Fruit fly (Drosophila melanogaster) whole organism, embryonic: Measurements from ENCODE around the gene Srp14.

ENCODE experiments used
- BEAF-32 ChIP-seq: fragments of 200-800 bp; sonication (Bioruptor generic); optimal IDR thresholded peaks from 3 replicates; lab custom pipeline; 2017; ENCODE audit warnings: missing biosample characterization, missing genetic modification characterization, mild to moderate bottlenecking, moderate library complexity, missing genetic modification reagents
- C15 ChIP-seq: fragments of 200-800 bp; sonication (Bioruptor generic); IDR thresholded peaks from 3 replicates; pipeline ENCODE4 v1.3.6; 2022; ENCODE audit warnings: missing biosample characterization, missing genetic modification characterization
- CG10321 ChIP-seq: fragments of 200-800 bp; sonication (Bioruptor generic); IDR thresholded peaks from 2 replicates; pipeline ENCODE4 v1.3.6; 2022; ENCODE audit warnings: missing biosample characterization, missing genetic modification characterization
- CG11456 ChIP-seq: fragments of 200-800 bp; sonication (Bioruptor generic); IDR thresholded peaks from 3 replicates; pipeline ENCODE4 v1.3.6; 2022; ENCODE audit warnings: missing biosample characterization, missing genetic modification characterization
- CG1233 ChIP-seq: fragments of 200-800 bp; sonication (Bioruptor generic); optimal IDR thresholded peaks from 4 replicates; lab custom pipeline; 2018; ENCODE audit warnings: missing biosample characterization, mild to moderate bottlenecking, missing genetic modification characterization
- CG12659 ChIP-seq: fragments of 200-800 bp; sonication (Bioruptor generic); optimal IDR thresholded peaks from 3 replicates; lab custom pipeline; 2017; ENCODE audit warnings: mild to moderate bottlenecking, missing biosample characterization, missing genetic modification reagents, missing genetic modification characterization
- CG13296 ChIP-seq: fragments of 200-800 bp; sonication (Bioruptor generic); optimal IDR thresholded peaks from 3 replicates; lab custom pipeline; 2018; ENCODE audit warnings: missing biosample characterization, mild to moderate bottlenecking, missing genetic modification characterization
- CG13624 ChIP-seq: fragments of 200-800 bp; sonication (Bioruptor generic); optimal IDR thresholded peaks from 2 replicates; lab custom pipeline; 2016; ENCODE audit warnings: missing biosample characterization, missing genetic modification characterization
- CG13775 ChIP-seq: fragments of 200-800 bp; sonication (Bioruptor generic); optimal IDR thresholded peaks from 3 replicates; lab custom pipeline; 2017; ENCODE audit warnings: missing biosample characterization, mild to moderate bottlenecking, missing genetic modification characterization
- CG14441 ChIP-seq: fragments of 200-800 bp; sonication (Bioruptor generic); IDR thresholded peaks from 2 replicates; pipeline ENCODE4 v1.3.6; 2022; ENCODE audit warnings: missing biosample characterization, missing genetic modification characterization
- CG15073 ChIP-seq: fragments of 200-800 bp; sonication (Bioruptor generic); optimal IDR thresholded peaks from 2 replicates; lab custom pipeline; 2016; ENCODE audit warnings: missing biosample characterization, missing genetic modification characterization
- CG17612 ChIP-seq: fragments of 200-800 bp; sonication (Bioruptor generic); IDR thresholded peaks from 2 replicates; pipeline ENCODE4 v1.3.6; 2022; ENCODE audit warnings: missing biosample characterization, missing genetic modification characterization
- CG17802 ChIP-seq: fragments of 200-800 bp; sonication (Bioruptor generic); optimal IDR thresholded peaks from 2 replicates; lab custom pipeline; 2018; ENCODE audit warnings: missing biosample characterization, mild to moderate bottlenecking, missing genetic modification characterization, moderate library complexity
- CG3163 ChIP-seq: fragments of 200-800 bp; sonication (Bioruptor generic); optimal IDR thresholded peaks from 3 replicates; lab custom pipeline; 2016; ENCODE audit warnings: missing biosample characterization, missing genetic modification characterization
- CG34224 ChIP-seq: fragments of 200-800 bp; sonication (Bioruptor generic); IDR thresholded peaks from 3 replicates; pipeline ENCODE4 v1.3.6; 2022; ENCODE audit warnings: missing biosample characterization, missing genetic modification characterization; ENCODE audit not compliant: partially characterized antibody
- CG42726 ChIP-seq: fragments of 200-800 bp; sonication (Bioruptor generic); IDR thresholded peaks from 2 replicates; pipeline ENCODE4 v1.3.6; 2022; ENCODE audit warnings: missing biosample characterization, missing genetic modification characterization; ENCODE audit not compliant: partially characterized antibody
- CG4282 ChIP-seq: fragments of 200-800 bp; sonication (Bioruptor generic); optimal IDR thresholded peaks from 2 replicates; lab custom pipeline; 2016; ENCODE audit warnings: missing biosample characterization, missing genetic modification characterization
- CG4360 ChIP-seq: fragments of 200-800 bp; sonication (Bioruptor generic); IDR thresholded peaks from 2 replicates; pipeline ENCODE4 v1.3.6; 2022; ENCODE audit warnings: missing biosample characterization, missing genetic modification characterization
- CG4707 ChIP-seq: fragments of 200-800 bp; sonication (Bioruptor generic); optimal IDR thresholded peaks from 2 replicates; lab custom pipeline; 2018; ENCODE audit warnings: missing biosample characterization, mild to moderate bottlenecking, missing genetic modification characterization, moderate library complexity
- CG6254 ChIP-seq: fragments of 200-800 bp; sonication (Bioruptor generic); optimal IDR thresholded peaks from 3 replicates; lab custom pipeline; 2017; ENCODE audit warnings: mild to moderate bottlenecking, missing biosample characterization, missing genetic modification reagents, missing genetic modification characterization
- CG6272 ChIP-seq: fragments of 200-800 bp; sonication (Bioruptor generic); IDR thresholded peaks from 2 replicates; pipeline ENCODE4 v1.3.6; 2022; ENCODE audit warnings: missing biosample characterization, missing genetic modification characterization
- CG6689 ChIP-seq: fragments of 200-800 bp; sonication (Bioruptor generic); IDR thresholded peaks from 2 replicates; pipeline ENCODE4 v1.3.6; 2022; ENCODE audit warnings: missing biosample characterization, missing genetic modification characterization
- CG7745 ChIP-seq: fragments of 200-800 bp; sonication (Bioruptor generic); optimal IDR thresholded peaks from 2 replicates; lab custom pipeline; 2018; ENCODE audit warnings: missing biosample characterization, mild to moderate bottlenecking, missing genetic modification characterization, moderate library complexity
- CG8388 ChIP-seq: fragments of 200-800 bp; sonication (Bioruptor generic); optimal IDR thresholded peaks from 2 replicates; lab custom pipeline; 2019; ENCODE audit warnings: missing biosample characterization, mild to moderate bottlenecking, missing genetic modification characterization, moderate library complexity
- CG9797 ChIP-seq: fragments of 200-800 bp; sonication (Bioruptor generic); optimal IDR thresholded peaks from 3 replicates; lab custom pipeline; 2018; ENCODE audit warnings: missing biosample characterization, mild to moderate bottlenecking, missing genetic modification characterization
- Chrac-16 ChIP-seq: fragments of 200-800 bp; sonication (Bioruptor generic); optimal IDR thresholded peaks from 3 replicates; lab custom pipeline; 2016; ENCODE audit warnings: missing biosample characterization, missing genetic modification characterization
- Dfd ChIP-seq, 2 experiments: fragments of >200 bp; optimal IDR thresholded peaks; 2 replicates each; lab custom pipeline; 2017; ENCODE audit warnings: missing biosample characterization in 2 of 2, missing genetic modification characterization in 2 of 2
- Doc3 ChIP-seq: fragments of 200-800 bp; sonication (Bioruptor generic); IDR thresholded peaks from 3 replicates; pipeline ENCODE4 v1.3.6; 2022; ENCODE audit warnings: missing biosample characterization, missing genetic modification characterization; ENCODE audit not compliant: partially characterized antibody
- Elba2 ChIP-seq: fragments of 200-800 bp; sonication (Bioruptor generic); optimal IDR thresholded peaks from 3 replicates; lab custom pipeline; 2016; ENCODE audit warnings: missing biosample characterization, missing genetic modification characterization
- GATAe ChIP-seq: fragments of 200-800 bp; sonication (Bioruptor generic); conservative IDR thresholded peaks from 2 replicates; pipeline ENCODE4 v1.3.6; 2022; ENCODE audit warnings: missing biosample characterization, missing genetic modification characterization
- Gsc ChIP-seq: fragments of 200-800 bp; sonication (Bioruptor generic); IDR thresholded peaks from 2 replicates; pipeline ENCODE4 v1.3.6; 2022; ENCODE audit warnings: missing biosample characterization, missing genetic modification characterization
- HmgD ChIP-seq: fragments of 200-800 bp; sonication (Bioruptor generic); optimal IDR thresholded peaks from 3 replicates; lab custom pipeline; 2016; ENCODE audit warnings: missing biosample characterization, missing genetic modification characterization
- Hr78 ChIP-seq, 2 experiments: fragments of 200-800 bp in 1 of 2; fragments of >200 bp in 1 of 2; sonication (Bioruptor generic) in 1 of 2; optimal IDR thresholded peaks; 2 replicates each; lab custom pipeline; 2017 to 2019; ENCODE audit warnings: missing biosample characterization in 2 of 2, missing genetic modification characterization in 2 of 2, mild to moderate bottlenecking in 1 of 2, moderate library complexity in 1 of 2
- Max ChIP-seq: fragments of 200-800 bp; sonication (Bioruptor generic); optimal IDR thresholded peaks from 2 replicates; lab custom pipeline; 2016; ENCODE audit warnings: missing biosample characterization, mild to moderate bottlenecking, missing genetic modification characterization
- NfI ChIP-seq: fragments of 200-800 bp; sonication (Bioruptor generic); optimal IDR thresholded peaks from 3 replicates; lab custom pipeline; 2018; ENCODE audit warnings: missing biosample characterization, mild to moderate bottlenecking, missing genetic modification characterization, moderate library complexity
- Poxn ChIP-seq: fragments of 200-800 bp; sonication (Bioruptor generic); IDR thresholded peaks from 2 replicates; pipeline ENCODE4 v1.3.6; 2022; ENCODE audit warnings: missing biosample characterization, missing genetic modification characterization
- ac ChIP-seq: fragments of 200-800 bp; sonication (Bioruptor generic); optimal IDR thresholded peaks from 3 replicates; lab custom pipeline; 2017; ENCODE audit warnings: missing biosample characterization, mild to moderate bottlenecking, missing genetic modification characterization
- bowl ChIP-seq: fragments of 200-800 bp; sonication (Bioruptor generic); IDR thresholded peaks from 2 replicates; pipeline ENCODE4 v1.3.6; 2022; ENCODE audit warnings: missing biosample characterization, missing genetic modification characterization
- caup ChIP-seq: fragments of 200-800 bp; sonication (Bioruptor generic); optimal IDR thresholded peaks from 3 replicates; lab custom pipeline; 2017; ENCODE audit warnings: missing biosample characterization, mild to moderate bottlenecking, missing genetic modification characterization, moderate library complexity; ENCODE audit not compliant: severe bottlenecking
- da ChIP-seq: fragments of 200-800 bp; sonication (Bioruptor generic); optimal IDR thresholded peaks from 2 replicates; lab custom pipeline; 2016; ENCODE audit warnings: missing biosample characterization, missing genetic modification characterization
- fru ChIP-seq: fragments of >200 bp; optimal IDR thresholded peaks from 2 replicates; lab custom pipeline; 2017
- h ChIP-seq: fragments of >200 bp; optimal IDR thresholded peaks from 2 replicates; lab custom pipeline; 2017
- ham ChIP-seq: fragments of 200-800 bp; sonication (Bioruptor generic); IDR thresholded peaks from 2 replicates; pipeline ENCODE4 v1.3.6; 2022; ENCODE audit warnings: missing biosample characterization, missing genetic modification characterization
- lola ChIP-seq, 3 experiments: fragments of >200 bp in 2 of 3; fragments of 200-800 bp in 1 of 3; sonication (Bioruptor generic) in 1 of 3; optimal IDR thresholded peaks; 2 replicates each; lab custom pipeline; 2017 to 2019; ENCODE audit warnings: missing biosample characterization in 3 of 3, missing genetic modification characterization in 3 of 3, mild to moderate bottlenecking in 1 of 3, moderate library complexity in 1 of 3
- p53 ChIP-seq: fragments of 200-800 bp; sonication (Bioruptor generic); optimal IDR thresholded peaks from 2 replicates; lab custom pipeline; 2016; ENCODE audit warnings: missing biosample characterization, missing genetic modification characterization
- pfk ChIP-seq: fragments of 200-800 bp; sonication (Bioruptor generic); optimal IDR thresholded peaks from 2 replicates; lab custom pipeline; 2018; ENCODE audit warnings: missing biosample characterization, mild to moderate bottlenecking, missing genetic modification characterization, moderate library complexity
- pnt ChIP-seq: fragments of 200-800 bp; sonication (Bioruptor generic); optimal IDR thresholded peaks from 3 replicates; lab custom pipeline; 2016; ENCODE audit warnings: missing biosample characterization, missing genetic modification characterization
- sens ChIP-seq: fragments of 200-800 bp; sonication (Bioruptor generic); peaks from one replicate; lab custom pipeline; 2016; ENCODE audit warnings: missing biosample characterization, missing genetic modification characterization
- sima ChIP-seq: fragments of 200-800 bp; sonication (Bioruptor generic); optimal IDR thresholded peaks from 2 replicates; lab custom pipeline; 2016; ENCODE audit warnings: missing biosample characterization, missing genetic modification characterization
- sisA ChIP-seq: fragments of 200-800 bp; sonication (Bioruptor generic); IDR thresholded peaks from 2 replicates; pipeline ENCODE4 v1.3.6; 2022; ENCODE audit warnings: missing biosample characterization, missing genetic modification characterization
- stwl ChIP-seq: fragments of 200-800 bp; sonication (Bioruptor generic); optimal IDR thresholded peaks from 3 replicates; lab custom pipeline; 2018; ENCODE audit warnings: missing biosample characterization, mild to moderate bottlenecking, missing genetic modification characterization, moderate library complexity
- yki ChIP-seq: fragments of >200 bp; optimal IDR thresholded peaks from 3 replicates; lab custom pipeline; 2018

Gene Srp14

DNA sequence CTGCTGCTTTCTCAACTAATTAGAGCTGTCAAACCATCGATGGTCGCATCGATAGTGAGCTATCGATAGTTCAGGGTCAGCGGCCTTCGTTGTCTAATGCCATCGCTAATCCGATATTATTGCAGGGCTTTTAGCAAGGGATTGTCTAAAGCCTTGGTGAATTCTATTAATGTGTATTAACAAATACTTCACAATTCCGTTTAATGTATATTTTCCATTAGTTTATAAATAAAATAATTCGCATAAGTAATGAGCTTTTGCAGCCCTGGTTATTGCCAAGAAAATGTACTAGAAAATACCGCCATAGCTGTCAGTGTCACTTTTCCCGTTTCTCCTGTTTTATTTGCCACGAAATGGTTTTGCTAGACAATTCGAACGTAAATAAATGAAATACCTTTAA, at the start of gene Srp14, which contains the start of gene EloB (continued):
- TF ChIP-seq CG13624 (GFP tag; lab: Kevin White, UChicago): peak; percentile 84
- peak; percentile 17 for TF ChIP-seq CG3163
- TF ChIP-seq GATAe (GFP tag; lab: Robert Waterston, UW): no peak
- TF ChIP-seq C15 (GFP tag; lab: Robert Waterston, UW): peak; percentile 61; the same call in 1 of the 3 replicates
- TF ChIP-seq CG17802 (tag; lab: Kevin White, UChicago): peak; percentile 23
- TF ChIP-seq p53 (GFP tag; lab: Kevin White, UChicago): peak; percentile 56
- peak; percentile 69 for TF ChIP-seq CG14441 (GFP tag; lab: Robert Waterston, UW)
- peak; percentile 33 for TF ChIP-seq CG7745 (tag; lab: Kevin White, UChicago)
- TF ChIP-seq CG6689 (GFP tag; lab: Robert Waterston, UW): peak; percentile 71
- peak; percentile 57 for TF ChIP-seq pnt (GFP tag; lab: Kevin White, UChicago)
- peak; percentile 97 for TF ChIP-seq Doc3 (GFP tag; lab: Robert Waterston, UW)
- TF ChIP-seq CG6272 (GFP tag; lab: Robert Waterston, UW): peak; percentile 82
- TF ChIP-seq CG15073 (GFP tag; lab: Kevin White, UChicago): no peak
- TF ChIP-seq Elba2 (GFP tag; lab: Kevin White, UChicago): peak; percentile 71
- TF ChIP-seq fru (lab: Kevin White, UChicago): no peak
- no peak for TF ChIP-seq yki
- TF ChIP-seq CG8388 (GFP tag; lab: Kevin White, UChicago): peak; percentile 77
- TF ChIP-seq CG42726 (GFP tag; lab: Robert Waterston, UW): peak; percentile 95
- TF ChIP-seq CG10321: no peak
- peak; percentile 84 for TF ChIP-seq Chrac-16 (GFP tag; lab: Kevin White, UChicago)
- peak; percentile 18; the same call in 1 of the 2 replicates for TF ChIP-seq bowl
- TF ChIP-seq CG11456 (GFP tag; lab: Robert Waterston, UW): peak; percentile 84
- TF ChIP-seq NfI (GFP tag; lab: Kevin White, UChicago): peak; percentile 77
- TF ChIP-seq CG13296 (GFP tag; lab: Kevin White, UChicago): peak; percentile 81
- no peak for TF ChIP-seq CG4360
- peak; percentile 75 for TF ChIP-seq caup (GFP tag; lab: Kevin White, UChicago)
- peak; percentile 31 for TF ChIP-seq da
- TF ChIP-seq stwl (tag; lab: Kevin White, UChicago): peak; percentile 83
- no peak for TF ChIP-seq Poxn (GFP tag; lab: Robert Waterston, UW)
- TF ChIP-seq BEAF-32 (GFP tag; lab: Kevin White, UChicago): peak; percentile 99
- no peak for TF ChIP-seq pfk (GFP tag; lab: Kevin White, UChicago)
- peak; percentile 87 for TF ChIP-seq CG13775
- peak; percentile 49 for TF ChIP-seq HmgD (GFP tag; lab: Kevin White, UChicago)
- no peak for TF ChIP-seq ham (GFP tag; lab: Robert Waterston, UW)
- TF ChIP-seq CG1233 (GFP tag; lab: Kevin White, UChicago): peak; percentile 74
- peak; percentile 39 for TF ChIP-seq CG4282
- peak; percentile 60 for TF ChIP-seq sisA (GFP tag; lab: Robert Waterston, UW)
- peak; percentile 80 for TF ChIP-seq CG9797 (GFP tag; lab: Kevin White, UChicago)
- peak; percentile 90 for TF ChIP-seq CG12659 (GFP tag; lab: Kevin White, UChicago)
- peak in 1 of 3 experiments; percentile 77 for TF ChIP-seq lola (GFP tag; optimal IDR thresholded peaks at IDR 0.05; lab: Kevin White, UChicago)
- no peak for TF ChIP-seq Dfd (GFP tag; optimal IDR thresholded peaks at IDR 0.05; lab: Kevin White, UChicago)
- TF ChIP-seq CG4707 (GFP tag; lab: Kevin White, UChicago): peak; percentile 35
- no peak for TF ChIP-seq ac (GFP tag; lab: Kevin White, UChicago)
- TF ChIP-seq sens: peak; percentile 96
- peak; percentile 79 for TF ChIP-seq Max
- peak in 1 of 2 experiments; percentile 87 for TF ChIP-seq Hr78 (GFP tag; optimal IDR thresholded peaks at IDR 0.05; lab: Kevin White, UChicago)
- TF ChIP-seq CG34224: peak; percentile 97
- TF ChIP-seq Gsc (GFP tag; lab: Robert Waterston, UW): no peak
- no peak for TF ChIP-seq h (lab: Kevin White, UChicago)
- TF ChIP-seq CG6254 (GFP tag; lab: Kevin White, UChicago): no peak
- TF ChIP-seq CG17612 (GFP tag; lab: Robert Waterston, UW): peak; percentile 40; the same call in 1 of the 2 replicates
- peak; percentile 1 for TF ChIP-seq sima
